Fruit fly (Drosophila melanogaster) whole organism, pupa: ENCODE results near the gene TBC1D5.

Experiments
- CG14655 ChIP-seq: fragments of 200-800 bp; sonication (Bioruptor generic); optimal IDR thresholded peaks from 3 replicates; lab custom pipeline; 2017; ENCODE audit warnings: mild to moderate bottlenecking, missing biosample characterization, missing genetic modification reagents, missing genetic modification characterization
- CG4496 ChIP-seq: fragments of 200-800 bp; sonication (Bioruptor generic); IDR thresholded peaks from 3 replicates; pipeline ENCODE4 v1.3.6; 2022; ENCODE audit warnings: missing biosample characterization, missing genetic modification characterization
- Ets98B ChIP-seq: fragments of 200-800 bp; sonication (Bioruptor generic); IDR thresholded peaks from 2 replicates; pipeline ENCODE4 v1.3.6; 2022; ENCODE audit warnings: missing biosample characterization, missing genetic modification characterization

DNA sequence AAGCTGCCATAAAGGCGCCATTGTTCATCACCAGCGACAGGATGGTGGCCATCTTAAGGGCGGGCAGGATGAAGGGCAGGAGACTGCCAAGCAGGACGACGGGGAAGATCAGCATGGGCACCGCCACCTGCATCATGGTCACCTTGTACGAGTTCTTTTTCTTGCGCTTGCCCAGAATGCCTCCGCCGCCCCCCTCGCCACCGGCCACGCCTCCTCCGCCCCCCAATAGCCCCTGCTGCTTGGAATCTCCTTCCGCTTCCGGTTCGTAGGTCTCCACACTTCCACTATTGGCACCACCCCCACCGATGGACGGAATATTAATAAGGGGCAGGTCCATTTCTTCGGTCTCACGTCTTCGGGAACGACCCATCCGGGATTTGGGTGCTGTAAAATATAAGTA is 13.3 kb upstream of the TBC1D5 start:
- no peak for TF ChIP-seq CG14655 (GFP tag; lab: Kevin White, UChicago)
- no peak for TF ChIP-seq Ets98B (GFP tag; lab: Robert Waterston, UW)
- TF ChIP-seq CG4496 (GFP tag; lab: Robert Waterston, UW) = no peak
